Fruit fly (Drosophila melanogaster) whole organism, embryonic: Measurements from ENCODE around the gene Cys.
A peak's percentile ranks its signal among the peaks of the same experiment; 100 is the strongest.

Source experiments
- Antp ChIP-seq: fragments of 200-800 bp; sonication (Bioruptor generic); optimal IDR thresholded peaks from 3 replicates; lab custom pipeline; 2016; ENCODE audit warnings: missing biosample characterization, missing genetic modification characterization
- B-H2 ChIP-seq: fragments of 200-800 bp; sonication (Bioruptor generic); optimal IDR thresholded peaks from 2 replicates; lab custom pipeline; 2018; ENCODE audit warnings: missing biosample characterization, mild to moderate bottlenecking, missing genetic modification characterization
- CG11456 ChIP-seq: fragments of 200-800 bp; sonication (Bioruptor generic); IDR thresholded peaks from 3 replicates; pipeline ENCODE4 v1.3.6; 2022; ENCODE audit warnings: missing biosample characterization, missing genetic modification characterization
- CG11560 ChIP-seq: fragments of 200-800 bp; sonication (Bioruptor generic); IDR thresholded peaks from 3 replicates; pipeline ENCODE4 v1.3.6; 2022; ENCODE audit warnings: missing biosample characterization, missing genetic modification characterization
- CG11723 ChIP-seq: fragments of 200-800 bp; sonication (Bioruptor generic); optimal IDR thresholded peaks from 2 replicates; lab custom pipeline; 2017; ENCODE audit warnings: missing biosample characterization, mild to moderate bottlenecking, missing genetic modification characterization
- CG1233 ChIP-seq: fragments of 200-800 bp; sonication (Bioruptor generic); optimal IDR thresholded peaks from 4 replicates; lab custom pipeline; 2018; ENCODE audit warnings: missing biosample characterization, mild to moderate bottlenecking, missing genetic modification characterization
- CG13123 ChIP-seq: fragments of 200-800 bp; sonication (Bioruptor generic); optimal IDR thresholded peaks from 2 replicates; lab custom pipeline; 2016; ENCODE audit warnings: missing biosample characterization, missing genetic modification characterization
- CG13894 ChIP-seq: fragments of 200-800 bp; sonication (Bioruptor generic); optimal IDR thresholded peaks from 3 replicates; lab custom pipeline; 2018; ENCODE audit warnings: missing biosample characterization, mild to moderate bottlenecking, missing genetic modification characterization, moderate library complexity
- CG16779 ChIP-seq: fragments of 200-800 bp; sonication (Bioruptor generic); IDR thresholded peaks from 2 replicates; pipeline ENCODE4 v1.3.6; 2022; ENCODE audit warnings: missing biosample characterization, missing genetic modification characterization
- CG17361 ChIP-seq: fragments of 200-800 bp; sonication (Bioruptor generic); IDR thresholded peaks from 3 replicates; pipeline ENCODE4 v1.3.6; 2022; ENCODE audit warnings: missing biosample characterization, missing genetic modification characterization
- CG17385 ChIP-seq: fragments of 200-800 bp; sonication (Bioruptor generic); optimal IDR thresholded peaks from 3 replicates; lab custom pipeline; 2018; ENCODE audit warnings: missing biosample characterization, mild to moderate bottlenecking, missing genetic modification characterization
- CG18476 ChIP-seq: fragments of 200-800 bp; sonication (Bioruptor generic); optimal IDR thresholded peaks from 2 replicates; lab custom pipeline; 2016; ENCODE audit warnings: missing biosample characterization, mild to moderate bottlenecking, missing genetic modification characterization
- CG2199 ChIP-seq: fragments of 200-800 bp; sonication (Bioruptor generic); IDR thresholded peaks from 3 replicates; pipeline ENCODE4 v1.3.6; 2022; ENCODE audit warnings: missing biosample characterization, missing genetic modification characterization
- CG2202 ChIP-seq: fragments of 200-800 bp; sonication (Bioruptor generic); optimal IDR thresholded peaks from 2 replicates; lab custom pipeline; 2018; ENCODE audit warnings: missing biosample characterization, mild to moderate bottlenecking, missing genetic modification characterization
- CG2678 ChIP-seq: fragments of 200-800 bp; sonication (Bioruptor generic); optimal IDR thresholded peaks from 3 replicates; lab custom pipeline; 2019; ENCODE audit warnings: missing biosample characterization, mild to moderate bottlenecking, missing genetic modification characterization, moderate library complexity
- CG32532 ChIP-seq: fragments of 200-800 bp; sonication (Bioruptor generic); IDR thresholded peaks from 2 replicates; pipeline ENCODE4 v1.3.6; 2022; ENCODE audit warnings: missing biosample characterization, missing genetic modification characterization
- CG3407 ChIP-seq: fragments of 200-800 bp; sonication (Bioruptor generic); optimal IDR thresholded peaks from 2 replicates; lab custom pipeline; 2018; ENCODE audit warnings: missing biosample characterization, mild to moderate bottlenecking, missing genetic modification characterization
- CG3838 ChIP-seq: fragments of 200-800 bp; sonication (Bioruptor generic); optimal IDR thresholded peaks from 3 replicates; lab custom pipeline; 2016; ENCODE audit warnings: missing biosample characterization, missing genetic modification characterization
- CG5180 ChIP-seq: fragments of 200-800 bp; sonication (Bioruptor generic); optimal IDR thresholded peaks from 3 replicates; lab custom pipeline; 2017; ENCODE audit warnings: missing biosample characterization, missing genetic modification characterization, mild to moderate bottlenecking, moderate library complexity, missing genetic modification reagents
- CG6654 ChIP-seq: fragments of 200-800 bp; sonication (Bioruptor generic); optimal IDR thresholded peaks from 2 replicates; lab custom pipeline; 2017; ENCODE audit warnings: missing biosample characterization, mild to moderate bottlenecking, missing genetic modification characterization
- CG6854 ChIP-seq: fragments of 200-800 bp; sonication (Bioruptor generic); optimal IDR thresholded peaks from 3 replicates; lab custom pipeline; 2017; ENCODE audit warnings: missing biosample characterization, mild to moderate bottlenecking, missing genetic modification characterization
- CkIIα-i1 ChIP-seq: fragments of 200-800 bp; sonication (Bioruptor generic); IDR thresholded peaks from 2 replicates; pipeline ENCODE4 v1.3.6; 2022; ENCODE audit warnings: missing biosample characterization, missing genetic modification characterization
- Dad ChIP-seq: fragments of 200-800 bp; sonication (Bioruptor generic); optimal IDR thresholded peaks from 3 replicates; lab custom pipeline; 2016; ENCODE audit warnings: missing biosample characterization, missing genetic modification characterization
- E2f1 ChIP-seq: fragments of 200-800 bp; sonication (Bioruptor generic); IDR thresholded peaks from 2 replicates; pipeline ENCODE4 v1.3.6; 2022; ENCODE audit warnings: missing biosample characterization, missing genetic modification characterization
- Fer2 ChIP-seq: fragments of 200-800 bp; sonication (Bioruptor generic); optimal IDR thresholded peaks from 2 replicates; lab custom pipeline; 2018; ENCODE audit warnings: missing biosample characterization, mild to moderate bottlenecking, missing genetic modification characterization, moderate library complexity
- Hr51 ChIP-seq, 2 experiments: fragments of 200-800 bp; sonication (Bioruptor generic); optimal IDR thresholded peaks; 2 replicates in 1 of 2; 3 replicates in 1 of 2; lab custom pipeline; 2016 to 2018; ENCODE audit warnings: missing biosample characterization in 2 of 2, missing genetic modification characterization in 2 of 2, mild to moderate bottlenecking in 1 of 2, moderate library complexity in 1 of 2
- Spps ChIP-seq: fragments of 200-800 bp; sonication (Bioruptor generic); optimal IDR thresholded peaks from 2 replicates; lab custom pipeline; 2018; ENCODE audit warnings: missing biosample characterization, mild to moderate bottlenecking, missing genetic modification characterization
- ab ChIP-seq: fragments of 200-800 bp; sonication (Bioruptor generic); optimal IDR thresholded peaks from 2 replicates; lab custom pipeline; 2016; ENCODE audit warnings: missing biosample characterization, missing genetic modification characterization
- ara ChIP-seq: fragments of 200-800 bp; sonication (Bioruptor generic); IDR thresholded peaks from 2 replicates; pipeline ENCODE4 v1.3.6; 2022; ENCODE audit warnings: missing biosample characterization, missing genetic modification characterization
- btn ChIP-seq: fragments of 200-800 bp; sonication (Bioruptor generic); optimal IDR thresholded peaks from 2 replicates; lab custom pipeline; 2016; ENCODE audit warnings: missing biosample characterization, missing genetic modification characterization
- dati ChIP-seq: fragments of 200-800 bp; sonication (Bioruptor generic); IDR thresholded peaks from 2 replicates; pipeline ENCODE4 v1.3.6; 2022; ENCODE audit warnings: missing biosample characterization, missing genetic modification characterization
- dimm ChIP-seq: fragments of 200-800 bp; sonication (Bioruptor generic); IDR thresholded peaks from 2 replicates; pipeline ENCODE4 v1.3.6; 2022; ENCODE audit warnings: missing biosample characterization, missing genetic modification characterization
- disco-r ChIP-seq: fragments of 200-800 bp; sonication (Bioruptor generic); optimal IDR thresholded peaks from 2 replicates; lab custom pipeline; 2016; ENCODE audit warnings: missing biosample characterization, missing genetic modification characterization
- dysf ChIP-seq: fragments of 200-800 bp; sonication (Bioruptor generic); IDR thresholded peaks from 3 replicates; pipeline ENCODE4 v1.3.6; 2022; ENCODE audit warnings: missing biosample characterization, missing genetic modification characterization
- gt ChIP-seq: fragments of 200-800 bp; sonication (Bioruptor generic); IDR thresholded peaks from 2 replicates; pipeline ENCODE4 v1.3.6; 2022; ENCODE audit warnings: missing biosample characterization, missing genetic modification characterization
- h ChIP-seq: fragments of >200 bp; optimal IDR thresholded peaks from 2 replicates; lab custom pipeline; 2017
- her ChIP-seq: fragments of 200-800 bp; sonication (Bioruptor generic); optimal IDR thresholded peaks from 2 replicates; lab custom pipeline; 2016; ENCODE audit warnings: missing biosample characterization, missing genetic modification characterization
- kah ChIP-seq: fragments of 200-800 bp; sonication (Bioruptor generic); optimal IDR thresholded peaks from 2 replicates; lab custom pipeline; 2018; ENCODE audit warnings: missing biosample characterization, mild to moderate bottlenecking, missing genetic modification characterization
- lmd ChIP-seq: fragments of 200-800 bp; sonication (Bioruptor generic); IDR thresholded peaks from 2 replicates; pipeline ENCODE4 v1.3.6; 2022; ENCODE audit warnings: missing biosample characterization, missing genetic modification characterization
- luna ChIP-seq: fragments of 200-800 bp; sonication (Bioruptor generic); optimal IDR thresholded peaks from 2 replicates; lab custom pipeline; 2016; ENCODE audit warnings: missing biosample characterization, missing genetic modification characterization
- nmo ChIP-seq: fragments of 200-800 bp; sonication (Bioruptor generic); optimal IDR thresholded peaks from 2 replicates; lab custom pipeline; 2018; ENCODE audit warnings: missing biosample characterization, mild to moderate bottlenecking, missing genetic modification characterization, moderate library complexity
- oc ChIP-seq: fragments of 200-800 bp; sonication (Bioruptor generic); optimal IDR thresholded peaks from 2 replicates; lab custom pipeline; 2018; ENCODE audit warnings: missing biosample characterization, mild to moderate bottlenecking, missing genetic modification characterization, moderate library complexity
- odd ChIP-seq: fragments of 200-800 bp; sonication (Bioruptor generic); optimal IDR thresholded peaks from 2 replicates; lab custom pipeline; 2017; ENCODE audit warnings: missing biosample characterization, mild to moderate bottlenecking, missing genetic modification characterization
- pros ChIP-seq: fragments of 200-800 bp; sonication (Bioruptor generic); optimal IDR thresholded peaks from 3 replicates; lab custom pipeline; 2019; ENCODE audit warnings: missing biosample characterization, mild to moderate bottlenecking, missing genetic modification characterization, moderate library complexity
- sc ChIP-seq, 3 experiments: fragments of >200 bp in 2 of 3; fragments of 200-800 bp in 1 of 3; sonication (Bioruptor generic) in 1 of 3; optimal IDR thresholded peaks; 2 replicates in 2 of 3; 3 replicates in 1 of 3; lab custom pipeline; 2017; ENCODE audit warnings: mild to moderate bottlenecking in 1 of 3, missing biosample characterization in 1 of 3, missing genetic modification characterization in 1 of 3, missing genetic modification reagents in 1 of 3
- sd ChIP-seq: fragments of 200-800 bp; sonication (Bioruptor generic); optimal IDR thresholded peaks from 3 replicates; lab custom pipeline; 2018; ENCODE audit warnings: missing biosample characterization, mild to moderate bottlenecking, missing genetic modification characterization, moderate library complexity
- tap ChIP-seq: fragments of 200-800 bp; optimal IDR thresholded peaks from 3 replicates; lab custom pipeline; 2019; ENCODE audit warnings: missing biosample characterization, mild to moderate bottlenecking, missing genetic modification characterization, moderate library complexity
- ttk ChIP-seq: fragments of 200-800 bp; sonication (Bioruptor generic); IDR thresholded peaks from 2 replicates; pipeline ENCODE4 v2.1.2; 2022; ENCODE audit warnings: missing biosample characterization, missing genetic modification characterization
- unpg ChIP-seq: fragments of 200-800 bp; sonication (Bioruptor generic); optimal IDR thresholded peaks from 3 replicates; lab custom pipeline; 2018; ENCODE audit warnings: missing biosample characterization, mild to moderate bottlenecking, missing genetic modification characterization, moderate library complexity

The Cys gene

dm6 chr3R:14608892-14609692 is 39.6 kb upstream of the Cys start, which contains the start of gene CG14853 (continued):
- TF ChIP-seq dysf (peak; percentile 79; the same call in 2 of the 3 replicates), CG2202 (tag; lab: Kevin White, UChicago) (peak; percentile 12), Fer2 (tag; lab: Kevin White, UChicago) (peak; percentile 25), sc (optimal IDR thresholded peaks at IDR 0.05; lab: Kevin White, UChicago) (no peak), sc (GFP tag; optimal IDR thresholded peaks at IDR 0.05; lab: Kevin White, UChicago) (peak; percentile 74), odd (peak; percentile 79), CkIIα-i1 (GFP tag; lab: Robert Waterston, UW) (no peak), CG11560 (tag; lab: Robert Waterston, UW) (no peak), CG11723 (peak; percentile 30), Hr51 (GFP tag; optimal IDR thresholded peaks at IDR 0.05; lab: Kevin White, UChicago) (peak in 1 of 2 experiments; percentile 96), CG3407 (GFP tag; lab: Kevin White, UChicago) (peak; percentile 36), CG18476 (no peak), luna (GFP tag; lab: Kevin White, UChicago) (no peak), CG3838 (GFP tag; lab: Kevin White, UChicago) (peak; percentile 43), pros (GFP tag; lab: Kevin White, UChicago) (no peak), unpg (peak; percentile 65), Antp (GFP tag; lab: Kevin White, UChicago) (no peak), Dad (no peak), ttk (peak; percentile 70), CG13894 (tag; lab: Kevin White, UChicago) (peak; percentile 1), her (GFP tag; lab: Kevin White, UChicago) (no peak), btn (GFP tag; lab: Kevin White, UChicago) (peak; percentile 62), nmo (GFP tag; lab: Kevin White, UChicago) (peak; percentile 85), disco-r (GFP tag; lab: Kevin White, UChicago) (no peak), CG2678 (peak; percentile 88), ab (GFP tag; lab: Kevin White, UChicago) (no peak), CG13123 (peak; percentile 33), CG2199 (GFP tag; lab: Robert Waterston, UW) (no peak), gt (0 out of 2 replicates have a peak, but pooled peaks have one; percentile 37), E2f1 (GFP tag; lab: Robert Waterston, UW) (no peak; the same call in 1 of the 2 replicates), h (no peak), CG5180 (GFP tag; lab: Kevin White, UChicago) (peak; percentile 58), Spps (no peak), CG17385 (peak; percentile 77), CG6854 (GFP tag; lab: Kevin White, UChicago) (peak; percentile 61), CG1233 (GFP tag; lab: Kevin White, UChicago) (peak; percentile 72), CG11456 (GFP tag; lab: Robert Waterston, UW) (peak; percentile 72), CG32532 (GFP tag; lab: Robert Waterston, UW) (peak; percentile 76), B-H2 (peak; percentile 10), CG6654 (peak; percentile 1), dati (peak; percentile 43), tap (tag; lab: Kevin White, UChicago) (peak; percentile 34), ara (GFP tag; lab: Robert Waterston, UW) (peak; percentile 49; the same call in 1 of the 2 replicates), kah (GFP tag; lab: Kevin White, UChicago) (peak; percentile 48), CG17361 (GFP tag; lab: Robert Waterston, UW) (peak; percentile 90), CG16779 (GFP tag; lab: Robert Waterston, UW) (no peak), lmd (GFP tag; lab: Robert Waterston, UW) (peak; percentile 78), sd (tag; lab: Kevin White, UChicago) (no peak), oc (tag; lab: Kevin White, UChicago) (peak; percentile 89), dimm (GFP tag; lab: Robert Waterston, UW) (peak; percentile 17; the same call in 1 of the 2 replicates)
